Worm (Caenorhabditis elegans) whole organism, young adult: ENCODE measurements around the gene D1025.10.

Experiments
- F57C9.4 ChIP-seq: sonication (generic microtip); optimal IDR thresholded peaks from 2 replicates; lab custom pipeline; 2017; ENCODE audit warnings: mild to moderate bottlenecking, missing genetic modification characterization, missing compliant biosample characterization
- fkh-3 ChIP-seq: sonication (generic microtip); optimal IDR thresholded peaks from 2 replicates; lab custom pipeline; 2016; ENCODE audit warnings: mild to moderate bottlenecking, missing genetic modification characterization, missing compliant biosample characterization
- rpc-1 ChIP-seq, 2 experiments: fragments of 150-350 bp in 1 of 2; sonication (generic microtip) in 1 of 2; optimal IDR thresholded peaks; 2 replicates each; lab custom pipeline; 2014 to 2018; ENCODE audit warnings: missing biosample characterization in 1 of 2, missing genetic modification characterization in 1 of 2, missing genetic modification reagents in 1 of 2, missing genotype in 1 of 2
- snpc-4 ChIP-seq, 5 experiments: fragments of 150-350 bp in 1 of 5; sonication (generic microtip) in 4 of 5; optimal IDR thresholded peaks; 2 replicates each; lab custom pipeline; 2014 to 2018; ENCODE audit warnings: missing genetic modification characterization in 5 of 5, missing biosample characterization in 3 of 5, antibody characterized with exemption in 2 of 5, mild to moderate bottlenecking in 2 of 5, missing compliant biosample characterization in 2 of 5, missing genotype in 2 of 5, moderate library complexity in 2 of 5, missing genetic modification reagents in 1 of 5
- unc-62 ChIP-seq: fragments of 150-350 bp; optimal IDR thresholded peaks from 2 replicates; lab custom pipeline; 2014; ENCODE audit warnings: missing biosample characterization, missing genetic modification reagents, missing genetic modification characterization

ce11 chrX:14523275-14523674, 6.6 kb downstream of the D1025.10 start, which contains the start of gene nspc-16:
- no peak for TF ChIP-seq F57C9.4 (tag; lab: Kevin White, UChicago)
- no peak for TF ChIP-seq unc-62 (GFP tag; lab: Kevin White, UChicago)
- no peak for TF ChIP-seq rpc-1 (optimal IDR thresholded peaks at IDR 0.05; lab: Kevin White, UChicago)
- TF ChIP-seq rpc-1 (tag; optimal IDR thresholded peaks at IDR 0.05; lab: Kevin White, UChicago) = no peak
- TF ChIP-seq snpc-4 (GFP tag; optimal IDR thresholded peaks at IDR 0.05; lab: Kevin White, UChicago) = no peak
- TF ChIP-seq snpc-4 (tag; optimal IDR thresholded peaks at IDR 0.05; lab: Kevin White, UChicago) = no peak
- no peak for TF ChIP-seq fkh-3 (tag; lab: Kevin White, UChicago)
